Fruit fly (Drosophila melanogaster): ENCODE measurements around the gene Gmppb.

dm6 chr3R:4842958-4843357, 31.7 kb downstream of the Gmppb start:
- TF ChIP-seq CTCF (optimal IDR thresholded peaks at IDR 0.05) = no peak
- TF ChIP-seq CG8478 (optimal IDR thresholded peaks at IDR 0.05) = no peak

Measured in S2 (cell line).